Worm (Caenorhabditis elegans) whole organism, L1 larva: ENCODE results near the gene T23G7.3.

ENCODE experiments used
- Y116A8C.19 ChIP-seq: sonication (generic microtip); optimal IDR thresholded peaks from 2 replicates; lab custom pipeline; 2016; ENCODE audit warnings: missing compliant biosample characterization, missing genetic modification characterization, borderline replicate concordance
- aha-1 ChIP-seq: fragments of 150-350 bp; optimal IDR thresholded peaks from 2 replicates; lab custom pipeline; 2014; ENCODE audit warnings: missing biosample characterization, missing genetic modification characterization
- blmp-1 ChIP-seq: fragments of 150-350 bp; optimal IDR thresholded peaks from 2 replicates; lab custom pipeline; 2014; ENCODE audit warnings: missing biosample characterization, missing genetic modification characterization
- ceh-88 ChIP-seq: fragments of 200-800 bp; sonication (Bioruptor generic); IDR thresholded peaks from 2 replicates; pipeline ENCODE4 v1.3.6; 2022; ENCODE audit warnings: missing genetic modification characterization, missing compliant biosample characterization
- ceh-90 ChIP-seq: sonication (generic microtip); optimal IDR thresholded peaks from 2 replicates; lab custom pipeline; 2016; ENCODE audit warnings: missing genetic modification characterization, missing compliant biosample characterization
- ces-1 ChIP-seq: fragments of 150-350 bp; optimal IDR thresholded peaks from 2 replicates; lab custom pipeline; 2014; ENCODE audit warnings: missing biosample characterization, missing genetic modification reagents, missing genetic modification characterization
- efl-3 ChIP-seq: fragments of 200-800 bp; sonication (Bioruptor generic); optimal IDR thresholded peaks from 2 replicates; lab custom pipeline; 2018; ENCODE audit warnings: mild to moderate bottlenecking, missing genetic modification characterization, missing compliant biosample characterization
- egl-13 ChIP-seq: sonication (generic microtip); optimal IDR thresholded peaks from 2 replicates; lab custom pipeline; 2016; ENCODE audit warnings: missing genotype, missing genetic modification reagents, missing genetic modification characterization, missing compliant biosample characterization
- elt-2 ChIP-seq: sonication (generic microtip); optimal IDR thresholded peaks from 2 replicates; lab custom pipeline; 2016; ENCODE audit warnings: missing genetic modification characterization, mild to moderate bottlenecking, inconsistent platforms, missing compliant biosample characterization, missing genetic modification reagents
- elt-3 ChIP-seq, 6 experiments: fragments of 150-350 bp in 1 of 6; sonication (generic microtip); optimal IDR thresholded peaks; 2 replicates each; lab custom pipeline; 2017 to 2018; ENCODE audit warnings: missing biosample characterization in 6 of 6, missing genetic modification characterization in 6 of 6, inconsistent platforms in 1 of 6
- ets-5 ChIP-seq: fragments of 200-800 bp; sonication (Bioruptor generic); IDR thresholded peaks from 2 replicates; pipeline ENCODE4 v1.3.6; 2022; ENCODE audit warnings: missing genetic modification characterization, missing compliant biosample characterization
- fkh-10 ChIP-seq: sonication (generic microtip); optimal IDR thresholded peaks from 2 replicates; lab custom pipeline; 2017; ENCODE audit warnings: missing biosample characterization, missing genetic modification reagents, missing genetic modification characterization
- fkh-8 ChIP-seq: sonication (generic microtip); optimal IDR thresholded peaks from 2 replicates; lab custom pipeline; 2016; ENCODE audit warnings: mild to moderate bottlenecking, missing genetic modification characterization, missing compliant biosample characterization
- irx-1 ChIP-seq: sonication (generic microtip); optimal IDR thresholded peaks from 2 replicates; lab custom pipeline; 2016; ENCODE audit warnings: missing genetic modification characterization, missing compliant biosample characterization
- isw-1 ChIP-seq: fragments of 200-800 bp; sonication (Bioruptor generic); IDR thresholded peaks from 2 replicates; pipeline ENCODE4 v1.3.6; 2022; ENCODE audit warnings: missing genetic modification characterization, missing compliant biosample characterization
- jun-1 ChIP-seq: fragments of 150-350 bp; optimal IDR thresholded peaks from 2 replicates; lab custom pipeline; 2014; ENCODE audit warnings: missing biosample characterization, missing genetic modification reagents, missing genetic modification characterization
- lin-13 ChIP-seq: fragments of 150-350 bp; optimal IDR thresholded peaks from 2 replicates; lab custom pipeline; 2014; ENCODE audit warnings: missing biosample characterization, missing genetic modification reagents, missing genetic modification characterization
- lin-14 ChIP-seq: fragments of 200-800 bp; sonication (Bioruptor generic); optimal IDR thresholded peaks from 2 replicates; lab custom pipeline; 2018; ENCODE audit warnings: mild to moderate bottlenecking, missing genetic modification characterization, moderate library complexity, missing compliant biosample characterization
- lin-35 ChIP-seq, 2 experiments: fragments of 150-350 bp; optimal IDR thresholded peaks; 2 replicates each; lab custom pipeline; 2014; ENCODE audit warnings: missing biosample characterization in 2 of 2, missing genetic modification characterization in 2 of 2, missing genetic modification reagents in 2 of 2
- lin-39 ChIP-seq: fragments of 150-350 bp; optimal IDR thresholded peaks from 2 replicates; lab custom pipeline; 2014; ENCODE audit warnings: missing biosample characterization, missing genetic modification reagents, missing genetic modification characterization
- lir-3 ChIP-seq: sonication (generic microtip); optimal IDR thresholded peaks from 2 replicates; lab custom pipeline; 2016; ENCODE audit warnings: mild to moderate bottlenecking, missing genetic modification characterization, moderate library complexity, missing compliant biosample characterization; ENCODE audit not compliant: poor library complexity
- mab-9 ChIP-seq: fragments of 200-800 bp; sonication (Bioruptor generic); IDR thresholded peaks from 2 replicates; pipeline ENCODE4 v1.3.6; 2022; ENCODE audit warnings: missing genetic modification reagents, missing genetic modification characterization, missing compliant biosample characterization
- mdl-1 ChIP-seq, 2 experiments: fragments of 150-350 bp; optimal IDR thresholded peaks; 2 replicates each; lab custom pipeline; 2014 to 2017; ENCODE audit warnings: missing biosample characterization in 2 of 2, missing genetic modification characterization in 2 of 2, inconsistent platforms in 1 of 2
- nhr-19 ChIP-seq: fragments of 200-800 bp; sonication (Bioruptor generic); conservative IDR thresholded peaks from 2 replicates; pipeline ENCODE4 v1.3.6; 2022; ENCODE audit warnings: missing genetic modification characterization, missing compliant biosample characterization
- nhr-20 ChIP-seq: sonication (generic microtip); optimal IDR thresholded peaks from 2 replicates; lab custom pipeline; 2016; ENCODE audit warnings: mild to moderate bottlenecking, missing genetic modification characterization, missing compliant biosample characterization
- nhr-237 ChIP-seq: fragments of 150-350 bp; optimal IDR thresholded peaks from 2 replicates; lab custom pipeline; 2014; ENCODE audit warnings: missing biosample characterization, missing genetic modification characterization
- nhr-71 ChIP-seq: sonication (generic microtip); optimal IDR thresholded peaks from 2 replicates; lab custom pipeline; 2016; ENCODE audit warnings: mild to moderate bottlenecking, missing genetic modification characterization, moderate library complexity, missing compliant biosample characterization
- nhr-84 ChIP-seq: sonication (generic microtip); optimal IDR thresholded peaks from 2 replicates; lab custom pipeline; 2017; ENCODE audit warnings: missing biosample characterization, missing genetic modification characterization
- nhr-85 ChIP-seq: sonication (generic microtip); peaks from one replicate; lab custom pipeline; 2016; ENCODE audit warnings: missing genetic modification characterization, inconsistent platforms, missing compliant biosample characterization
- nhr-90 ChIP-seq: sonication (generic microtip); optimal IDR thresholded peaks from 2 replicates; lab custom pipeline; 2016; ENCODE audit warnings: mild to moderate bottlenecking, missing genetic modification characterization, missing compliant biosample characterization; ENCODE audit not compliant: poor library complexity
- pqm-1 ChIP-seq: sonication (generic microtip); optimal IDR thresholded peaks from 3 replicates; lab custom pipeline; 2017; ENCODE audit warnings: missing biosample characterization, missing genetic modification characterization
- skn-1 ChIP-seq: fragments of 150-350 bp; optimal IDR thresholded peaks from 2 replicates; lab custom pipeline; 2014; ENCODE audit warnings: missing biosample characterization, missing genetic modification characterization
- snu-23 ChIP-seq: sonication (generic microtip); optimal IDR thresholded peaks from 2 replicates; lab custom pipeline; 2016; ENCODE audit warnings: missing genetic modification characterization, missing compliant biosample characterization
- sptf-1 ChIP-seq: fragments of 150-350 bp; optimal IDR thresholded peaks from 2 replicates; lab custom pipeline; 2014; ENCODE audit warnings: missing biosample characterization, missing genetic modification characterization
- sup-37 ChIP-seq: fragments of 200-800 bp; sonication (Bioruptor generic); optimal IDR thresholded peaks from 2 replicates; lab custom pipeline; 2018; ENCODE audit warnings: mild to moderate bottlenecking, missing genetic modification characterization, missing compliant biosample characterization
- tlp-1 ChIP-seq: fragments of 150-350 bp; optimal IDR thresholded peaks from 2 replicates; lab custom pipeline; 2014; ENCODE audit warnings: missing biosample characterization, missing genetic modification characterization
- unc-130 ChIP-seq: fragments of 150-350 bp; optimal IDR thresholded peaks from 2 replicates; lab custom pipeline; 2017; ENCODE audit warnings: missing biosample characterization, missing genetic modification characterization, inconsistent platforms
- unc-98 ChIP-seq: fragments of 200-800 bp; sonication (Bioruptor generic); IDR thresholded peaks from 2 replicates; pipeline ENCODE4 v1.3.6; 2022; ENCODE audit warnings: missing genetic modification characterization, missing compliant biosample characterization
- vab-15 ChIP-seq: sonication (generic microtip); optimal IDR thresholded peaks from 2 replicates; lab custom pipeline; 2017; ENCODE audit warnings: missing genotype, mild to moderate bottlenecking, missing genetic modification characterization, missing compliant biosample characterization

The T23G7.3 gene

ce11 chrII:9158029-9158428, 9.6 kb downstream of the T23G7.3 start, which contains the start of gene oac-54:
TSS of gene oac-54 (plus strand) at chrII:9158111.
- no peak for TF ChIP-seq aha-1 (tag; lab: Kevin White, UChicago)
- TF ChIP-seq fkh-8 = no peak
- TF ChIP-seq sup-37 (GFP tag; lab: Kevin White, UChicago) = no peak
- TF ChIP-seq skn-1 (tag; lab: Kevin White, UChicago) = no peak
- TF ChIP-seq blmp-1 (tag; lab: Kevin White, UChicago) = no peak
- TF ChIP-seq sptf-1 = no peak
- TF ChIP-seq ceh-90 (tag; lab: Kevin White, UChicago) = no peak
- no peak for TF ChIP-seq nhr-71 (tag; lab: Kevin White, UChicago)
- no peak for TF ChIP-seq mab-9 (GFP tag; lab: Robert Waterston, UW)
- no peak for TF ChIP-seq mdl-1 (tag; optimal IDR thresholded peaks at IDR 0.05; lab: Kevin White, UChicago)
- TF ChIP-seq ces-1 (GFP tag; lab: Kevin White, UChicago) = no peak
- TF ChIP-seq jun-1 = no peak
- no peak for TF ChIP-seq ceh-88
- TF ChIP-seq nhr-84 (tag; lab: Kevin White, UChicago) = no peak

- TF ChIP-seq nhr-90 (tag; lab: Kevin White, UChicago) (peak; percentile 18), lin-35 (GFP tag; optimal IDR thresholded peaks at IDR 0.05; lab: Kevin White, UChicago) (peak in 1 of 2 experiments; percentile 3), pqm-1 (tag; lab: Kevin White, UChicago) (peak; percentile 60), nhr-71 (tag; lab: Kevin White, UChicago) (peak; percentile 1), elt-2 (tag; lab: Kevin White, UChicago) (peak; percentile 90), tlp-1 (tag; lab: Kevin White, UChicago) (peak; percentile 5), efl-3 (GFP tag; lab: Kevin White, UChicago) (no peak), ets-5 (GFP tag; lab: Robert Waterston, UW) (no peak), lin-13 (GFP tag; lab: Kevin White, UChicago) (no peak)
Measured at ce11 chrII:9157125-9157524, 10.5 kb downstream of the T23G7.3 start.

- no peak for TF ChIP-seq nhr-84 (tag; lab: Kevin White, UChicago)
- TF ChIP-seq jun-1 = no peak
- peak; percentile 2 for TF ChIP-seq snu-23 (GFP tag; lab: Kevin White, UChicago)
- peak; percentile 65 for TF ChIP-seq nhr-20 (tag; lab: Kevin White, UChicago)
- no peak for TF ChIP-seq mdl-1 (tag; optimal IDR thresholded peaks at IDR 0.05; lab: Kevin White, UChicago)
- no peak for TF ChIP-seq unc-130 (tag; lab: Kevin White, UChicago)
- TF ChIP-seq egl-13 (tag; lab: Kevin White, UChicago) = no peak
- no peak for TF ChIP-seq fkh-10
- peak; percentile 24 for TF ChIP-seq nhr-71 (tag; lab: Kevin White, UChicago)
- no peak for TF ChIP-seq irx-1 (tag; lab: Kevin White, UChicago)
- peak; percentile 49 for TF ChIP-seq aha-1 (tag; lab: Kevin White, UChicago)
- TF ChIP-seq blmp-1 (tag; lab: Kevin White, UChicago) = peak; percentile 27
- no peak for TF ChIP-seq Y116A8C.19 (tag; lab: Kevin White, UChicago)
- no peak for TF ChIP-seq nhr-19 (GFP tag; lab: Robert Waterston, UW)
- TF ChIP-seq lir-3 (tag; lab: Kevin White, UChicago) = no peak
- TF ChIP-seq unc-98 (GFP tag; lab: Robert Waterston, UW) = no peak
- peak; percentile 18 for TF ChIP-seq nhr-90 (tag; lab: Kevin White, UChicago)
- no peak for TF ChIP-seq vab-15 (tag; lab: Kevin White, UChicago)
- TF ChIP-seq elt-3 (tag; optimal IDR thresholded peaks at IDR 0.05; lab: Kevin White, UChicago) = peak in 1 of 6 experiments; percentile 47
- no peak for TF ChIP-seq nhr-237
- no peak for TF ChIP-seq tlp-1 (tag; lab: Kevin White, UChicago)
- TF ChIP-seq elt-2 (tag; lab: Kevin White, UChicago) = no peak
- peak in 1 of 2 experiments; percentile 19 for TF ChIP-seq lin-35 (GFP tag; optimal IDR thresholded peaks at IDR 0.05; lab: Kevin White, UChicago)
- no peak for TF ChIP-seq ceh-90 (tag; lab: Kevin White, UChicago)
- no peak for TF ChIP-seq fkh-8
- no peak for TF ChIP-seq isw-1 (GFP tag; lab: Robert Waterston, UW)
- no peak for TF ChIP-seq lin-39 (tag; lab: Kevin White, UChicago)
- peak; percentile 10 for TF ChIP-seq lin-14
- no peak for TF ChIP-seq nhr-85 (tag; lab: Kevin White, UChicago)
Measured at ce11 chrII:9156277-9156676, 11.4 kb downstream of the T23G7.3 start.
